Fruit fly (Drosophila melanogaster) whole organism, embryonic: ENCODE results near the gene CG32066.

Experiments
- Atf6 ChIP-seq: fragments of 200-800 bp; sonication (Bioruptor generic); IDR thresholded peaks from 2 replicates; pipeline ENCODE4 v1.3.6; 2022; ENCODE audit warnings: missing biosample characterization, missing genetic modification characterization
- CG10274 ChIP-seq: fragments of 200-800 bp; sonication (Bioruptor generic); optimal IDR thresholded peaks from 3 replicates; lab custom pipeline; 2017; ENCODE audit warnings: missing biosample characterization, mild to moderate bottlenecking, missing genetic modification characterization
- CG11504 ChIP-seq: fragments of 200-800 bp; sonication (Bioruptor generic); optimal IDR thresholded peaks from 3 replicates; lab custom pipeline; 2019; ENCODE audit warnings: missing biosample characterization, mild to moderate bottlenecking, missing genetic modification characterization, moderate library complexity
- CG13296 ChIP-seq: fragments of 200-800 bp; sonication (Bioruptor generic); optimal IDR thresholded peaks from 3 replicates; lab custom pipeline; 2018; ENCODE audit warnings: missing biosample characterization, mild to moderate bottlenecking, missing genetic modification characterization
- CG14014 ChIP-seq: fragments of 200-800 bp; sonication (Bioruptor generic); IDR thresholded peaks from 2 replicates; pipeline ENCODE4 v1.3.6; 2022; ENCODE audit warnings: missing biosample characterization, missing genetic modification characterization
- CG14441 ChIP-seq: fragments of 200-800 bp; sonication (Bioruptor generic); IDR thresholded peaks from 2 replicates; pipeline ENCODE4 v1.3.6; 2022; ENCODE audit warnings: missing biosample characterization, missing genetic modification characterization
- CG15696 ChIP-seq: fragments of 200-800 bp; sonication (Bioruptor generic); optimal IDR thresholded peaks from 2 replicates; lab custom pipeline; 2019; ENCODE audit warnings: missing biosample characterization, mild to moderate bottlenecking, missing genetic modification characterization, moderate library complexity
- CG1603 ChIP-seq: fragments of 200-800 bp; sonication (Bioruptor generic); optimal IDR thresholded peaks from 2 replicates; lab custom pipeline; 2019; ENCODE audit warnings: missing biosample characterization, mild to moderate bottlenecking, missing genetic modification characterization, moderate library complexity
- CG16815 ChIP-seq: fragments of 200-800 bp; sonication (Bioruptor generic); optimal IDR thresholded peaks from 3 replicates; lab custom pipeline; 2017; ENCODE audit warnings: missing biosample characterization, mild to moderate bottlenecking, missing genetic modification characterization
- CG17361 ChIP-seq: fragments of 200-800 bp; sonication (Bioruptor generic); IDR thresholded peaks from 3 replicates; pipeline ENCODE4 v1.3.6; 2022; ENCODE audit warnings: missing biosample characterization, missing genetic modification characterization
- CG2116 ChIP-seq: fragments of 200-800 bp; sonication (Bioruptor generic); optimal IDR thresholded peaks from 3 replicates; lab custom pipeline; 2018; ENCODE audit warnings: missing biosample characterization, mild to moderate bottlenecking, missing genetic modification characterization
- CG31365 ChIP-seq: fragments of 200-800 bp; sonication (Bioruptor generic); optimal IDR thresholded peaks from 2 replicates; lab custom pipeline; 2018; ENCODE audit warnings: missing biosample characterization, mild to moderate bottlenecking, missing genetic modification characterization
- CG3407 ChIP-seq: fragments of 200-800 bp; sonication (Bioruptor generic); optimal IDR thresholded peaks from 2 replicates; lab custom pipeline; 2018; ENCODE audit warnings: missing biosample characterization, mild to moderate bottlenecking, missing genetic modification characterization
- CG4360 ChIP-seq: fragments of 200-800 bp; sonication (Bioruptor generic); IDR thresholded peaks from 2 replicates; pipeline ENCODE4 v1.3.6; 2022; ENCODE audit warnings: missing biosample characterization, missing genetic modification characterization
- CG7839 ChIP-seq: fragments of 200-800 bp; sonication (Bioruptor generic); optimal IDR thresholded peaks from 3 replicates; lab custom pipeline; 2018; ENCODE audit warnings: missing biosample characterization, mild to moderate bottlenecking, missing genetic modification characterization, moderate library complexity
- CkIIα-i1 ChIP-seq: fragments of 200-800 bp; sonication (Bioruptor generic); IDR thresholded peaks from 2 replicates; pipeline ENCODE4 v1.3.6; 2022; ENCODE audit warnings: missing biosample characterization, missing genetic modification characterization
- Dek ChIP-seq: fragments of 200-800 bp; sonication (Bioruptor generic); optimal IDR thresholded peaks from 3 replicates; lab custom pipeline; 2019; ENCODE audit warnings: missing biosample characterization, mild to moderate bottlenecking, missing genetic modification characterization, moderate library complexity
- Hand ChIP-seq: fragments of 200-800 bp; sonication (Bioruptor generic); optimal IDR thresholded peaks from 2 replicates; lab custom pipeline; 2017; ENCODE audit warnings: mild to moderate bottlenecking, missing biosample characterization, missing genetic modification reagents, missing genetic modification characterization
- Jarid2 ChIP-seq: fragments of 200-800 bp; sonication (Bioruptor generic); optimal IDR thresholded peaks from 3 replicates; lab custom pipeline; 2017; ENCODE audit warnings: mild to moderate bottlenecking, missing biosample characterization, missing genetic modification reagents, missing genetic modification characterization
- Lhr ChIP-seq: fragments of 200-800 bp; sonication (Bioruptor generic); optimal IDR thresholded peaks from 3 replicates; lab custom pipeline; 2017; ENCODE audit warnings: mild to moderate bottlenecking, missing biosample characterization, missing genetic modification reagents, missing genetic modification characterization
- Max ChIP-seq: fragments of 200-800 bp; sonication (Bioruptor generic); optimal IDR thresholded peaks from 2 replicates; lab custom pipeline; 2016; ENCODE audit warnings: missing biosample characterization, mild to moderate bottlenecking, missing genetic modification characterization
- NFAT ChIP-seq: fragments of 200-800 bp; sonication (Bioruptor generic); IDR thresholded peaks from 2 replicates; pipeline ENCODE4 v1.3.6; 2022; ENCODE audit warnings: missing biosample characterization, missing genetic modification characterization
- Nf-YA ChIP-seq: fragments of 200-800 bp; sonication (Bioruptor generic); IDR thresholded peaks from 2 replicates; pipeline ENCODE4 v1.3.6; 2022; ENCODE audit warnings: missing biosample characterization, missing genetic modification characterization
- PHDP ChIP-seq: fragments of 200-800 bp; sonication (Bioruptor generic); optimal IDR thresholded peaks from 3 replicates; lab custom pipeline; 2018; ENCODE audit warnings: missing biosample characterization, mild to moderate bottlenecking, missing genetic modification characterization, moderate library complexity
- Poxn ChIP-seq: fragments of 200-800 bp; sonication (Bioruptor generic); IDR thresholded peaks from 2 replicates; pipeline ENCODE4 v1.3.6; 2022; ENCODE audit warnings: missing biosample characterization, missing genetic modification characterization
- Side ChIP-seq: fragments of 200-800 bp; sonication (Bioruptor generic); optimal IDR thresholded peaks from 2 replicates; lab custom pipeline; 2016; ENCODE audit warnings: missing biosample characterization, missing genetic modification characterization
- Sin3A ChIP-seq: fragments of >200 bp; optimal IDR thresholded peaks from 2 replicates; lab custom pipeline; 2018
- Sry-β ChIP-seq: fragments of 200-800 bp; sonication (Bioruptor generic); optimal IDR thresholded peaks from 2 replicates; lab custom pipeline; 2018; ENCODE audit warnings: missing biosample characterization, mild to moderate bottlenecking, missing genetic modification characterization, moderate library complexity
- az2 ChIP-seq: fragments of 200-800 bp; sonication (Bioruptor generic); optimal IDR thresholded peaks from 3 replicates; lab custom pipeline; 2016; ENCODE audit warnings: missing biosample characterization, missing genetic modification characterization
- bowl ChIP-seq: fragments of 200-800 bp; sonication (Bioruptor generic); IDR thresholded peaks from 2 replicates; pipeline ENCODE4 v1.3.6; 2022; ENCODE audit warnings: missing biosample characterization, missing genetic modification characterization
- br ChIP-seq: fragments of >200 bp; optimal IDR thresholded peaks from 2 replicates; lab custom pipeline; 2017
- cas ChIP-seq: fragments of 200-800 bp; sonication (Bioruptor generic); IDR thresholded peaks from 2 replicates; pipeline ENCODE4 v1.3.6; 2022; ENCODE audit warnings: missing biosample characterization, missing genetic modification characterization
- da ChIP-seq: fragments of 200-800 bp; sonication (Bioruptor generic); optimal IDR thresholded peaks from 2 replicates; lab custom pipeline; 2016; ENCODE audit warnings: missing biosample characterization, missing genetic modification characterization
- danr ChIP-seq: fragments of 200-800 bp; sonication (Bioruptor generic); IDR thresholded peaks from 2 replicates; pipeline ENCODE4 v1.3.6; 2022; ENCODE audit warnings: missing biosample characterization, missing genetic modification characterization
- eve ChIP-seq, 2 experiments: fragments of >200 bp; optimal IDR thresholded peaks; 2 replicates each; lab custom pipeline; 2017; ENCODE audit warnings: missing biosample characterization in 2 of 2, missing genetic modification characterization in 2 of 2
- gcm ChIP-seq: fragments of 200-800 bp; sonication (Bioruptor generic); optimal IDR thresholded peaks from 2 replicates; lab custom pipeline; 2019; ENCODE audit warnings: missing biosample characterization, mild to moderate bottlenecking, missing genetic modification characterization, moderate library complexity
- gem ChIP-seq: fragments of 200-800 bp; sonication (Bioruptor generic); optimal IDR thresholded peaks from 2 replicates; lab custom pipeline; 2019; ENCODE audit warnings: missing biosample characterization, mild to moderate bottlenecking, missing genetic modification characterization, moderate library complexity
- grn ChIP-seq: fragments of 200-800 bp; sonication (Bioruptor generic); optimal IDR thresholded peaks from 3 replicates; lab custom pipeline; 2017; ENCODE audit warnings: missing biosample characterization, missing genetic modification characterization
- gsb ChIP-seq: fragments of 200-800 bp; sonication (Bioruptor generic); IDR thresholded peaks from 2 replicates; pipeline ENCODE4 v1.3.6; 2022; ENCODE audit warnings: missing biosample characterization, missing genetic modification characterization
- lmd ChIP-seq: fragments of 200-800 bp; sonication (Bioruptor generic); IDR thresholded peaks from 2 replicates; pipeline ENCODE4 v1.3.6; 2022; ENCODE audit warnings: missing biosample characterization, missing genetic modification characterization
- maf-S ChIP-seq: fragments of 200-800 bp; sonication (Bioruptor generic); optimal IDR thresholded peaks from 2 replicates; lab custom pipeline; 2016; ENCODE audit warnings: missing biosample characterization, missing genetic modification characterization
- nerfin-1 ChIP-seq: fragments of 200-800 bp; sonication (Bioruptor generic); optimal IDR thresholded peaks from 3 replicates; lab custom pipeline; 2019; ENCODE audit warnings: missing biosample characterization, mild to moderate bottlenecking, missing genetic modification characterization, moderate library complexity
- salm ChIP-seq: fragments of 200-800 bp; sonication (Bioruptor generic); optimal IDR thresholded peaks from 2 replicates; lab custom pipeline; 2018; ENCODE audit warnings: missing biosample characterization, mild to moderate bottlenecking, missing genetic modification characterization
- shn ChIP-seq: fragments of 200-800 bp; sonication (Bioruptor generic); optimal IDR thresholded peaks from 3 replicates; lab custom pipeline; 2016; ENCODE audit warnings: missing biosample characterization, missing genetic modification characterization
- sqz ChIP-seq: fragments of 200-800 bp; sonication (Bioruptor generic); optimal IDR thresholded peaks from 3 replicates; lab custom pipeline; 2018; ENCODE audit warnings: missing biosample characterization, mild to moderate bottlenecking, missing genetic modification characterization
- ssp ChIP-seq: fragments of 200-800 bp; sonication (Bioruptor generic); IDR thresholded peaks from 2 replicates; pipeline ENCODE4 v1.3.6; 2022; ENCODE audit warnings: missing biosample characterization, missing genetic modification characterization
- stc ChIP-seq: fragments of 200-800 bp; sonication (Bioruptor generic); IDR thresholded peaks from 2 replicates; pipeline ENCODE4 v1.3.6; 2022; ENCODE audit warnings: missing biosample characterization, missing genetic modification characterization
- stwl ChIP-seq: fragments of 200-800 bp; sonication (Bioruptor generic); optimal IDR thresholded peaks from 3 replicates; lab custom pipeline; 2018; ENCODE audit warnings: missing biosample characterization, mild to moderate bottlenecking, missing genetic modification characterization, moderate library complexity
- tio ChIP-seq: fragments of 200-800 bp; sonication (Bioruptor generic); optimal IDR thresholded peaks from 2 replicates; lab custom pipeline; 2017; ENCODE audit warnings: missing biosample characterization, missing genetic modification characterization, inconsistent platforms
- trh ChIP-seq: fragments of 200-800 bp; sonication (Bioruptor generic); optimal IDR thresholded peaks from 2 replicates; lab custom pipeline; 2016; ENCODE audit warnings: missing biosample characterization, missing genetic modification characterization
- wdn ChIP-seq: fragments of 200-800 bp; sonication (Bioruptor generic); IDR thresholded peaks from 2 replicates; pipeline ENCODE4 v1.3.6; 2022; ENCODE audit warnings: missing biosample characterization, missing genetic modification characterization
- wek ChIP-seq: fragments of 200-800 bp; sonication (Bioruptor generic); optimal IDR thresholded peaks from 3 replicates; lab custom pipeline; 2018; ENCODE audit warnings: missing biosample characterization, mild to moderate bottlenecking, missing genetic modification characterization, moderate library complexity

Gene CG32066

dm6 chr3L:10637819-10638218 lies 23.0 kb downstream of the CG32066 start, which contains the start of gene Cnep1r2 (continued):
- TF ChIP-seq CG11504 = peak; percentile 95
- no peak for TF ChIP-seq CG31365 (tag; lab: Kevin White, UChicago)
- TF ChIP-seq tio (GFP tag; lab: Kevin White, UChicago) = peak; percentile 87
- peak; percentile 49 for TF ChIP-seq maf-S (GFP tag; lab: Kevin White, UChicago)
- TF ChIP-seq Sin3A (lab: Kevin White, UChicago) = no peak
- no peak for TF ChIP-seq eve (GFP tag; optimal IDR thresholded peaks at IDR 0.05; lab: Kevin White, UChicago)
- peak; percentile 82 for TF ChIP-seq Nf-YA (GFP tag; lab: Robert Waterston, UW)
- TF ChIP-seq CG4360 (GFP tag; lab: Robert Waterston, UW) = peak; percentile 71
- TF ChIP-seq cas (GFP tag; lab: Robert Waterston, UW) = peak; percentile 87
- TF ChIP-seq CG16815 (GFP tag; lab: Kevin White, UChicago) = peak; percentile 95
- TF ChIP-seq da = no peak
- TF ChIP-seq Atf6 (GFP tag; lab: Robert Waterston, UW) = peak; percentile 86
- TF ChIP-seq Lhr (GFP tag; lab: Kevin White, UChicago) = peak; percentile 69
- TF ChIP-seq nerfin-1 (tag; lab: Kevin White, UChicago) = peak; percentile 94
- TF ChIP-seq Jarid2 (GFP tag; lab: Kevin White, UChicago) = peak; percentile 77
- peak; percentile 65 for TF ChIP-seq CG10274 (GFP tag; lab: Kevin White, UChicago)
- peak; percentile 87 for TF ChIP-seq Max
- peak; percentile 95 for TF ChIP-seq NFAT (GFP tag; lab: Robert Waterston, UW)
- peak; percentile 90 for TF ChIP-seq CG3407 (GFP tag; lab: Kevin White, UChicago)
- TF ChIP-seq CG1603 (tag; lab: Kevin White, UChicago) = no peak
- peak; percentile 98 for TF ChIP-seq CG17361 (GFP tag; lab: Robert Waterston, UW)
- TF ChIP-seq CG2116 (GFP tag; lab: Kevin White, UChicago) = peak; percentile 80
- TF ChIP-seq lmd (GFP tag; lab: Robert Waterston, UW) = peak; percentile 97
- TF ChIP-seq gcm (GFP tag; lab: Kevin White, UChicago) = peak; percentile 97
- peak; percentile 87 for TF ChIP-seq gsb (GFP tag; lab: Robert Waterston, UW)
- peak; percentile 92 for TF ChIP-seq Hand
- TF ChIP-seq CG15696 (tag; lab: Kevin White, UChicago) = peak; percentile 98
- peak; percentile 89 for TF ChIP-seq wdn (GFP tag; lab: Robert Waterston, UW)
- peak; percentile 94 for TF ChIP-seq CG14441 (GFP tag; lab: Robert Waterston, UW)
- peak; percentile 65 for TF ChIP-seq Sry-β (GFP tag; lab: Kevin White, UChicago)
- TF ChIP-seq az2 = peak; percentile 94
- peak; percentile 98 for TF ChIP-seq CG7839 (tag; lab: Kevin White, UChicago)
- peak; percentile 99 for TF ChIP-seq gem (tag; lab: Kevin White, UChicago)
- TF ChIP-seq Side (GFP tag; lab: Kevin White, UChicago) = peak; percentile 59
- TF ChIP-seq Poxn (GFP tag; lab: Robert Waterston, UW) = peak; percentile 79
- TF ChIP-seq stwl (tag; lab: Kevin White, UChicago) = peak; percentile 93
- TF ChIP-seq danr = peak; percentile 84
- peak; percentile 83 for TF ChIP-seq trh (GFP tag; lab: Kevin White, UChicago)
- no peak for TF ChIP-seq grn (GFP tag; lab: Kevin White, UChicago)
- TF ChIP-seq sqz (GFP tag; lab: Kevin White, UChicago) = peak; percentile 95
- peak; percentile 97 for TF ChIP-seq PHDP (tag; lab: Kevin White, UChicago)
- TF ChIP-seq stc (GFP tag; lab: Robert Waterston, UW) = peak; percentile 95
- TF ChIP-seq shn (GFP tag; lab: Kevin White, UChicago) = peak; percentile 59
- TF ChIP-seq br (lab: Kevin White, UChicago) = no peak
- peak; percentile 92 for TF ChIP-seq ssp (GFP tag; lab: Robert Waterston, UW)
- peak; percentile 65 for TF ChIP-seq bowl (GFP tag; lab: Robert Waterston, UW)
- TF ChIP-seq CG14014 (GFP tag; lab: Robert Waterston, UW) = peak; percentile 95
- peak; percentile 41; the same call in 1 of the 2 replicates for TF ChIP-seq CkIIα-i1 (GFP tag; lab: Robert Waterston, UW)
- peak; percentile 8 for TF ChIP-seq wek (GFP tag; lab: Kevin White, UChicago)
- peak; percentile 95 for TF ChIP-seq salm (tag; lab: Kevin White, UChicago)
- peak; percentile 96 for TF ChIP-seq Dek (tag; lab: Kevin White, UChicago)
- TF ChIP-seq CG13296 (GFP tag; lab: Kevin White, UChicago) = peak; percentile 93
